Worm (Caenorhabditis elegans): ENCODE results near the gene F09F7.6.

Gene F09F7.6

ce11 chrIII:5501358-5502287 lies 50.3 kb downstream of the F09F7.6 start, which contains the start of gene R02F2.1:
TSS of gene R02F2.1 (plus strand) at chrIII:5501885.
- TF ChIP-seq fos-1 (tag; optimal IDR thresholded peaks at IDR 0.05) (peak; percentile 12), nhr-237 (tag; optimal IDR thresholded peaks at IDR 0.05) (no peak), lin-13 (GFP tag; optimal IDR thresholded peaks at IDR 0.05) (no peak), mab-5 (tag; optimal IDR thresholded peaks at IDR 0.05) (no peak), sem-4 (tag; optimal IDR thresholded peaks at IDR 0.05) (no peak), ceh-16 (tag; optimal IDR thresholded peaks at IDR 0.05) (no peak), zag-1 (tag; optimal IDR thresholded peaks at IDR 0.05) (no peak), ztf-11 (tag; optimal IDR thresholded peaks at IDR 0.05) (no peak), mdl-1 (tag; optimal IDR thresholded peaks at IDR 0.05) (no peak), ceh-82 (tag; optimal IDR thresholded peaks at IDR 0.05) (no peak), unc-39 (tag; optimal IDR thresholded peaks at IDR 0.05) (no peak), skn-1 (tag; optimal IDR thresholded peaks at IDR 0.05) (no peak), crh-2 (tag; optimal IDR thresholded peaks at IDR 0.05) (peak; percentile 62), elt-3 (tag; optimal IDR thresholded peaks at IDR 0.05) (no peak), ama-1 (optimal IDR thresholded peaks at IDR 0.05) (peak; percentile 38), dmd-4 (tag; optimal IDR thresholded peaks at IDR 0.05) (no peak), nhr-129 (tag; optimal IDR thresholded peaks at IDR 0.05) (peak; percentile 72), unc-62 (GFP tag; optimal IDR thresholded peaks at IDR 0.05) (no peak), unc-55 (GFP tag; optimal IDR thresholded peaks at IDR 0.05) (peak; percentile 4), nhr-11 (tag; optimal IDR thresholded peaks at IDR 0.05) (no peak), sma-9 (GFP tag; optimal IDR thresholded peaks at IDR 0.05) (peak; percentile 27), sma-9 (tag; optimal IDR thresholded peaks at IDR 0.05) (no peak), sma-3 (GFP tag; optimal IDR thresholded peaks at IDR 0.05) (peak; percentile 31), nhr-23 (tag; optimal IDR thresholded peaks at IDR 0.05) (no peak), nhr-25 (tag; optimal IDR thresholded peaks at IDR 0.05) (peak; percentile 68), peb-1 (tag; optimal IDR thresholded peaks at IDR 0.05) (no peak), aly-2 (tag; optimal IDR thresholded peaks at IDR 0.05) (no peak), Y55F3AM.14 (GFP tag; optimal IDR thresholded peaks at IDR 0.05) (no peak), elt-1 (tag; optimal IDR thresholded peaks at IDR 0.05) (no peak), alr-1 (tag; optimal IDR thresholded peaks at IDR 0.05) (no peak), F13H6.1 (tag; optimal IDR thresholded peaks at IDR 0.05) (no peak), snpc-4 (tag; optimal IDR thresholded peaks at IDR 0.05) (no peak), R02D3.7 (tag; optimal IDR thresholded peaks at IDR 0.05) (no peak), gmeb-1 (tag; optimal IDR thresholded peaks at IDR 0.05) (peak; percentile 15), nhr-12 (tag; optimal IDR thresholded peaks at IDR 0.05) (no peak), C34F6.9 (tag; optimal IDR thresholded peaks at IDR 0.05) (peak; percentile 29), lin-11 (tag; optimal IDR thresholded peaks at IDR 0.05) (no peak), ZK546.5 (tag; optimal IDR thresholded peaks at IDR 0.05) (no peak), nhr-10 (tag; optimal IDR thresholded peaks at IDR 0.05) (no peak), nhr-77 (tag; optimal IDR thresholded peaks at IDR 0.05) (no peak), nhr-6 (tag; optimal IDR thresholded peaks at IDR 0.05) (peak; percentile 11), lin-39 (tag; optimal IDR thresholded peaks at IDR 0.05) (no peak), nhr-21 (tag; optimal IDR thresholded peaks at IDR 0.05) (no peak), lsy-2 (tag; optimal IDR thresholded peaks at IDR 0.05) (no peak), egl-27 (tag; optimal IDR thresholded peaks at IDR 0.05) (no peak), ztf-1 (GFP tag; conservative IDR thresholded peaks at IDR 0.05) (no peak), ztf-4 (tag; optimal IDR thresholded peaks at IDR 0.05) (no peak), blmp-1 (tag; optimal IDR thresholded peaks at IDR 0.05; ENCODE audit: insufficient read depth) (no peak), mbf-1 (tag; optimal IDR thresholded peaks at IDR 0.05) (no peak)
